Fruit fly (Drosophila melanogaster): Measurements from ENCODE around the gene asun.

The asun gene

DNA sequence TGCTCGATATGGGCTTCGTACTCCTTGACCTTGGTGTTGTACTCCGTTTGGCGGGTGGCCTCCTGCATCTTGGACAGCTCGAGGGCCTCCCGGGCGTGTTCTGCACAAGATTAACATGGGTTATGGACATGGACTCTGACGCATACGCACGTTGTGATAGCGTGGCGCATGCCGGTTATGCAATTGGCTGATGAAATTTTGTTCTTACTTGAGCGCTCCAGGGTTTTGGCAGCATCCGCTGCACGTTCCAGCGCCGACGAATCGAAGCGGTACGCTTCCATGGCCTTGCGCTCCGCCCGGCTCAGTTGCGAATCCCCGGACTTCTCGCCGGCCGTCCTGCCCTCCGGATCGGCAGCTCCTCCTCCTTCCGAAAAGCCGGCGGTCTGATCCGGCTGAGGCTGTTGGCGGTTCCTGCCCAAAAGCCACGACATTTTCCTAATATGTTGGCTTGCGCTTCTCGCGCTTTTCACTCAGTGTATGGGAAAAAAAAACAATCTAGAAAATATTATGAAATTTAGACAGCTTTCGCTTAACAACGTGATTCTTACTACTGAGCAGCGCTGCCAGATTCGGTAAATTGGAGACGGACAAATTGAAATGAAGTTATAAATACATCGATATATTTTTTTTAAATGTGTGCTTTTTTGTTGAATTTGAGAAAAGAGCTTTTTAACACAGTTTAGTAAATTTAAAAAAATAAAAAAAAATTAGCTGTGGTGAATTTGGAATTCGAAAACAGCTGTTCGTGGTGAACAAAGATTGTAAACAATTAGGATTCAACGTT, at the start of gene asun, which contains the start of gene bor:
Gene asun, plus strand, starts transcription at position 750 of the 784 bp plus-strand sequence.
Gene bor, minus strand, starts transcription at position 594 of the 784 bp plus-strand sequence.
- TF ChIP-seq usp (GFP tag; optimal IDR thresholded peaks at IDR 0.05) (no peak), EcR (GFP tag; optimal IDR thresholded peaks at IDR 0.05) (no peak), psq (optimal IDR thresholded peaks at IDR 0.05) (no peak), pan (optimal IDR thresholded peaks at IDR 0.05) (no peak)

dm6 chr3R:16214474-16215318, 49.4 kb upstream of the asun start:
- no peak for TF ChIP-seq EcR (GFP tag; optimal IDR thresholded peaks at IDR 0.05)
- no peak for TF ChIP-seq psq (optimal IDR thresholded peaks at IDR 0.05)
- TF ChIP-seq usp (GFP tag; optimal IDR thresholded peaks at IDR 0.05) = no peak
- TF ChIP-seq CG8478 (optimal IDR thresholded peaks at IDR 0.05) = no peak
- no peak for TF ChIP-seq pan (optimal IDR thresholded peaks at IDR 0.05)
- TF ChIP-seq Dll (optimal IDR thresholded peaks at IDR 0.05) = no peak

DNA sequence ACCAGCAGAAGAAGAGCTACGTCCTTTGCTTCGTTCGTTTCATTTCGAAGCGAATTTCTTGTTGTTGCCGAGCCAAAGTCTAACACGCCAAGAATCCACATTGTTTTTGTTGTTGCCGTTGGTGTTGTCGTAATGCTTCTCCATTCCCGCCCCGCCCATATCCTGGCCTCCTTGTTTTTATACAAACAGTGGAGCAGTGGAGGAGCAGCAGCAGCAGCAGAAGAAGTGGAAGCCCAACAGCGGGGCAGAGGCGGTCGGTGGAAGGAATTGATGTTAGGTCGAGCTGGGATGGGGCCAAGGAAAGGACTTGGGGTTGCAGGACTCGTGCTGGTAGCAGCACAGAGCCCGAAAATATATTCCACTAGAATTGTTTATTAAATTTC, 48.8 kb upstream of the asun start:
- TF ChIP-seq Dll (optimal IDR thresholded peaks at IDR 0.05) (no peak), EcR (GFP tag; optimal IDR thresholded peaks at IDR 0.05) (no peak), CG8478 (optimal IDR thresholded peaks at IDR 0.05) (no peak), pan (optimal IDR thresholded peaks at IDR 0.05) (no peak), psq (optimal IDR thresholded peaks at IDR 0.05) (no peak), usp (GFP tag; optimal IDR thresholded peaks at IDR 0.05) (no peak)

DNA sequence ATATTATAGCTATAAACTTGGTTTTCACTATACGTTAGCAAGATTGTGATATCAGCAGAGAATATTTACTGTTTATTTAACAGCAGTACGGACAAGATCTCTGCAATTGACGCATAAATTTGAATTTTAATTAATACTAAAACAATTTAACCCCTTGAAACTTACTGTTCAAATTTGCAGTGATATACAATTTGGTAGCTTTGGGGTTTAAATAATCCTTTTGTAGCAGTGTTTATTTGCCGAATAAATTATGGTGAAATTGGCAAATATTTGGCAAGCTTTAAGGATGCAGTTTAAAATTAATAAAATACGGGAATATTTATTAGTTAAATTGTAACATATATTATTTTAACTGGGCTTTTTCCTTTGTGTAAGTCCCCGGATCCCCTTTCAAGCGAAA, 46.7 kb upstream of the asun start:
- no peak for TF ChIP-seq pan (optimal IDR thresholded peaks at IDR 0.05)
- no peak for TF ChIP-seq CG8478 (optimal IDR thresholded peaks at IDR 0.05)
- TF ChIP-seq psq (optimal IDR thresholded peaks at IDR 0.05) = no peak
- no peak for TF ChIP-seq usp (GFP tag; optimal IDR thresholded peaks at IDR 0.05)
- TF ChIP-seq EcR (GFP tag; optimal IDR thresholded peaks at IDR 0.05) = no peak
- TF ChIP-seq Dll (optimal IDR thresholded peaks at IDR 0.05) = no peak

DNA sequence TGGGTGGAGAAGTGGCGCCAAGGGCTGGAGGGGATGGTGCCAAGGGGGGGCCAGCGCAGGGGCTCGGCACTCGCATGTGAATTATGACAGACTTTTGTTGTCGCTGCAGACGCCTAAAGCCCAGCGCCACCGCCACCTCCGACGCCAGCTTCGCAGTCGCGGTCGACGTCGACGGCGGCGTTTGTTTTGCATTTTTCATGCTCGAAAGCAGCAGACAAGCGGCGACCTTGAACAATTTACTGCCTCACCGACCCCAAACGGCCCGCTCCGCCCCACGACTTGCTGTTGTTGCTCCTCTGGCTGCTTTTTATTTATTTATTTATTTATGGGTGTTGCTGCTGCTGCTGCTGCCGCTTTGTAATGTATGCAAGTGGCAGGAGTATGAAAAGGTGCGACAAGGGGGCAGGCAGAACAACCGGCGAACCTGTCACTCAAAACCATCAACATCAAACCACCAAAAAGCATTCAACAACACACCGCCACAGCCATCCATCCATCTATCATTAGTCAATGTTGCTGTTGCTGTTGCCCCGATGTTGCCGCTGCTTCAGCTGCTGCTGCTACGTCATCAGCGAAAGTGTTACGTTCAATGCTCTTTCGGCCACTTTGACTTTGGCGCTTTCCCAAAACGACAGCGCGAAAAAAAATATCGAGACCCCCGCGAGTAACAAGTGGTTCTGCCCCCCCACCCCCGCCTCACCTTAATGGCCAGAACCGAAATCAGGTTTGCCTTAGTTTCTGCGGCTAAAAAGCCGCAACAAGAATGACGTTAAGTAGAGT, 45.6 kb upstream of the asun start:
- no peak for TF ChIP-seq Dll (optimal IDR thresholded peaks at IDR 0.05)
- TF ChIP-seq psq (optimal IDR thresholded peaks at IDR 0.05) = no peak
- no peak for TF ChIP-seq pan (optimal IDR thresholded peaks at IDR 0.05)
- no peak for TF ChIP-seq usp (GFP tag; optimal IDR thresholded peaks at IDR 0.05)
- TF ChIP-seq CG8478 (optimal IDR thresholded peaks at IDR 0.05) = no peak
- no peak for TF ChIP-seq EcR (GFP tag; optimal IDR thresholded peaks at IDR 0.05)

dm6 chr3R:16220050-16220670, 43.9 kb upstream of the asun start:
- TF ChIP-seq pan (optimal IDR thresholded peaks at IDR 0.05) (no peak), psq (optimal IDR thresholded peaks at IDR 0.05) (no peak), EcR (GFP tag; optimal IDR thresholded peaks at IDR 0.05) (no peak), CG8478 (optimal IDR thresholded peaks at IDR 0.05) (no peak)

DNA sequence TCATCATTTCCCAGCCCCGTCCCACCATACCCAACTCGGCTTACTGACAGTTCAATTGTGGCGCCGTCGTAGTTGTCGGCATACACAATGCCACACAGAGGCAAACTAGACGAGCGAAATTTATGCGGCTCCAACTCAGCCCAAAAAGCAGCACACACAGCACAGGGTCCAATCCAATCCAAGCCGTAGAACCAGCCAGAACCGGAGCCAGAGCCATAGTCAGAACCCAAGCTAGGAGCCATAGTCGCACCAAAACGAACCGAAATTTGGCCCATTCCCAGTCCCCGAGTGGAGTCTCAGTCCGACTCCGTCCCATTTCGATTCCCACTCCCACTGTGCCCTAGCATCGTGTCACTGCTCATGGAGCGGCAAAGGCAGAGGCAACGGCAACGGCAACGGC, 43.2 kb upstream of the asun start:
- TF ChIP-seq Dll (optimal IDR thresholded peaks at IDR 0.05) (no peak), psq (optimal IDR thresholded peaks at IDR 0.05) (no peak), CG8478 (optimal IDR thresholded peaks at IDR 0.05) (no peak), usp (GFP tag; optimal IDR thresholded peaks at IDR 0.05) (no peak), pan (optimal IDR thresholded peaks at IDR 0.05) (no peak), EcR (GFP tag; optimal IDR thresholded peaks at IDR 0.05) (no peak)

- TF ChIP-seq Dll (optimal IDR thresholded peaks at IDR 0.05) (no peak), CG8478 (optimal IDR thresholded peaks at IDR 0.05) (no peak), pan (optimal IDR thresholded peaks at IDR 0.05) (no peak), EcR (GFP tag; optimal IDR thresholded peaks at IDR 0.05) (no peak), psq (optimal IDR thresholded peaks at IDR 0.05) (no peak), usp (GFP tag; optimal IDR thresholded peaks at IDR 0.05) (no peak)
These were observed 42.4 kb upstream of the asun start for dm6 chr3R:16221359-16222299.

dm6 chr3R:16222300-16222903, 41.7 kb upstream of the asun start:
- peak in 1 of 2 experiments; percentile 83 for TF ChIP-seq EcR (GFP tag; optimal IDR thresholded peaks at IDR 0.05)
- no peak for TF ChIP-seq Dll (optimal IDR thresholded peaks at IDR 0.05)
- TF ChIP-seq usp (GFP tag; optimal IDR thresholded peaks at IDR 0.05) = no peak

Data from whole organism.